Fruit fly (Drosophila melanogaster) whole organism, embryonic: ENCODE results near the gene E2f2.

ENCODE experiments used
- B-H2 ChIP-seq: fragments of 200-800 bp; sonication (Bioruptor generic); optimal IDR thresholded peaks from 2 replicates; lab custom pipeline; 2018; ENCODE audit warnings: missing biosample characterization, mild to moderate bottlenecking, missing genetic modification characterization
- BEAF-32 ChIP-seq: fragments of 200-800 bp; sonication (Bioruptor generic); optimal IDR thresholded peaks from 3 replicates; lab custom pipeline; 2017; ENCODE audit warnings: missing biosample characterization, missing genetic modification characterization, mild to moderate bottlenecking, moderate library complexity, missing genetic modification reagents
- CG10654 ChIP-seq: fragments of 200-800 bp; sonication (Bioruptor generic); optimal IDR thresholded peaks from 2 replicates; lab custom pipeline; 2016; ENCODE audit warnings: missing biosample characterization, missing genetic modification characterization
- CG12071 ChIP-seq: fragments of 200-800 bp; sonication (Bioruptor generic); optimal IDR thresholded peaks from 3 replicates; lab custom pipeline; 2018; ENCODE audit warnings: missing biosample characterization, mild to moderate bottlenecking, missing genetic modification characterization
- CG14441 ChIP-seq: fragments of 200-800 bp; sonication (Bioruptor generic); IDR thresholded peaks from 2 replicates; pipeline ENCODE4 v1.3.6; 2022; ENCODE audit warnings: missing biosample characterization, missing genetic modification characterization
- CG15269 ChIP-seq: fragments of 200-800 bp; sonication (Bioruptor generic); optimal IDR thresholded peaks from 2 replicates; lab custom pipeline; 2018; ENCODE audit warnings: missing biosample characterization, mild to moderate bottlenecking, missing genetic modification characterization, moderate library complexity
- CG15601 ChIP-seq: fragments of 200-800 bp; sonication (Bioruptor generic); optimal IDR thresholded peaks from 3 replicates; lab custom pipeline; 2019; ENCODE audit warnings: missing biosample characterization, mild to moderate bottlenecking, missing genetic modification characterization, moderate library complexity
- CG1603 ChIP-seq: fragments of 200-800 bp; sonication (Bioruptor generic); optimal IDR thresholded peaks from 2 replicates; lab custom pipeline; 2019; ENCODE audit warnings: missing biosample characterization, mild to moderate bottlenecking, missing genetic modification characterization, moderate library complexity
- CG16779 ChIP-seq: fragments of 200-800 bp; sonication (Bioruptor generic); IDR thresholded peaks from 2 replicates; pipeline ENCODE4 v1.3.6; 2022; ENCODE audit warnings: missing biosample characterization, missing genetic modification characterization
- CG17328 ChIP-seq: fragments of 200-800 bp; sonication (Bioruptor generic); IDR thresholded peaks from 2 replicates; pipeline ENCODE4 v1.3.6; 2022; ENCODE audit warnings: missing biosample characterization, missing genetic modification characterization
- CG31441 ChIP-seq: fragments of 200-800 bp; sonication (Bioruptor generic); IDR thresholded peaks from 2 replicates; pipeline ENCODE4 v1.3.6; 2022; ENCODE audit warnings: missing biosample characterization, missing genetic modification characterization
- CG34224 ChIP-seq: fragments of 200-800 bp; sonication (Bioruptor generic); IDR thresholded peaks from 3 replicates; pipeline ENCODE4 v1.3.6; 2022; ENCODE audit warnings: missing biosample characterization, missing genetic modification characterization; ENCODE audit not compliant: partially characterized antibody
- CG34376 ChIP-seq: fragments of 200-800 bp; sonication (Bioruptor generic); optimal IDR thresholded peaks from 2 replicates; lab custom pipeline; 2018; ENCODE audit warnings: missing biosample characterization, mild to moderate bottlenecking, missing genetic modification characterization
- CG3847 ChIP-seq: fragments of 200-800 bp; sonication (Bioruptor generic); IDR thresholded peaks from 2 replicates; pipeline ENCODE4 v1.3.6; 2022; ENCODE audit warnings: missing biosample characterization, missing genetic modification characterization
- CG4424 ChIP-seq: fragments of 200-800 bp; sonication (Bioruptor generic); optimal IDR thresholded peaks from 3 replicates; lab custom pipeline; 2016; ENCODE audit warnings: missing biosample characterization, missing genetic modification characterization
- CG4854 ChIP-seq: fragments of 200-800 bp; sonication (Bioruptor generic); optimal IDR thresholded peaks from 2 replicates; lab custom pipeline; 2016; ENCODE audit warnings: missing biosample characterization, missing genetic modification characterization, inconsistent platforms
- CG6272 ChIP-seq: fragments of 200-800 bp; sonication (Bioruptor generic); IDR thresholded peaks from 2 replicates; pipeline ENCODE4 v1.3.6; 2022; ENCODE audit warnings: missing biosample characterization, missing genetic modification characterization
- CG6791 ChIP-seq: fragments of 200-800 bp; sonication (Bioruptor generic); IDR thresholded peaks from 3 replicates; pipeline ENCODE4 v1.3.6; 2022; ENCODE audit warnings: missing biosample characterization, missing genetic modification characterization; ENCODE audit not compliant: partially characterized antibody
- CG7357 ChIP-seq: fragments of 200-800 bp; sonication (Bioruptor generic); IDR thresholded peaks from 3 replicates; pipeline ENCODE4 v1.3.6; 2022; ENCODE audit warnings: missing biosample characterization, missing genetic modification characterization
- CG8944 ChIP-seq: fragments of 200-800 bp; sonication (Bioruptor generic); optimal IDR thresholded peaks from 3 replicates; lab custom pipeline; 2016; ENCODE audit warnings: missing biosample characterization, missing genetic modification characterization
- Fer3 ChIP-seq: fragments of 200-800 bp; sonication (Bioruptor generic); optimal IDR thresholded peaks from 2 replicates; lab custom pipeline; 2018; ENCODE audit warnings: missing biosample characterization, mild to moderate bottlenecking, missing genetic modification characterization, moderate library complexity
- HLH3B ChIP-seq: fragments of 200-800 bp; sonication (Bioruptor generic); IDR thresholded peaks from 2 replicates; pipeline ENCODE4 v1.3.6; 2022; ENCODE audit warnings: missing biosample characterization, missing genetic modification characterization
- HLH4C ChIP-seq: fragments of 200-800 bp; sonication (Bioruptor generic); IDR thresholded peaks from 3 replicates; pipeline ENCODE4 v1.3.6; 2022; ENCODE audit warnings: missing biosample characterization, missing genetic modification characterization; ENCODE audit not compliant: partially characterized antibody
- Hmr ChIP-seq: fragments of 200-800 bp; sonication (Bioruptor generic); optimal IDR thresholded peaks from 3 replicates; lab custom pipeline; 2017; ENCODE audit warnings: mild to moderate bottlenecking, missing biosample characterization, missing genetic modification reagents, missing genetic modification characterization
- Hr3 ChIP-seq: fragments of 200-800 bp; sonication (Bioruptor generic); optimal IDR thresholded peaks from 3 replicates; lab custom pipeline; 2016; ENCODE audit warnings: missing biosample characterization, missing genetic modification characterization
- Max ChIP-seq: fragments of 200-800 bp; sonication (Bioruptor generic); optimal IDR thresholded peaks from 2 replicates; lab custom pipeline; 2016; ENCODE audit warnings: missing biosample characterization, mild to moderate bottlenecking, missing genetic modification characterization
- NC2α ChIP-seq: fragments of 200-800 bp; sonication (Bioruptor generic); optimal IDR thresholded peaks from 2 replicates; lab custom pipeline; 2016; ENCODE audit warnings: missing biosample characterization, missing genetic modification characterization
- Neu2 ChIP-seq: fragments of 200-800 bp; sonication (Bioruptor generic); optimal IDR thresholded peaks from 3 replicates; lab custom pipeline; 2016; ENCODE audit warnings: missing biosample characterization, missing genetic modification characterization, borderline replicate concordance
- Oli ChIP-seq: fragments of 200-800 bp; sonication (Bioruptor generic); optimal IDR thresholded peaks from 2 replicates; lab custom pipeline; 2018; ENCODE audit warnings: missing biosample characterization, mild to moderate bottlenecking, missing genetic modification characterization, moderate library complexity
- Side ChIP-seq: fragments of 200-800 bp; sonication (Bioruptor generic); optimal IDR thresholded peaks from 2 replicates; lab custom pipeline; 2016; ENCODE audit warnings: missing biosample characterization, missing genetic modification characterization
- Sox102F ChIP-seq: fragments of 200-800 bp; sonication (Bioruptor generic); optimal IDR thresholded peaks from 2 replicates; lab custom pipeline; 2018; ENCODE audit warnings: missing biosample characterization, mild to moderate bottlenecking, missing genetic modification characterization, moderate library complexity
- aop ChIP-seq: fragments of 200-800 bp; sonication (Bioruptor generic); IDR thresholded peaks from 2 replicates; pipeline ENCODE4 v1.3.6; 2022; ENCODE audit warnings: missing biosample characterization, missing genetic modification characterization
- ara ChIP-seq: fragments of 200-800 bp; sonication (Bioruptor generic); IDR thresholded peaks from 2 replicates; pipeline ENCODE4 v1.3.6; 2022; ENCODE audit warnings: missing biosample characterization, missing genetic modification characterization
- bigmax ChIP-seq: fragments of 200-800 bp; sonication (Bioruptor generic); optimal IDR thresholded peaks from 2 replicates; lab custom pipeline; 2018; ENCODE audit warnings: missing biosample characterization, mild to moderate bottlenecking, missing genetic modification characterization
- br ChIP-seq: fragments of >200 bp; optimal IDR thresholded peaks from 2 replicates; lab custom pipeline; 2017
- cas ChIP-seq: fragments of 200-800 bp; sonication (Bioruptor generic); IDR thresholded peaks from 2 replicates; pipeline ENCODE4 v1.3.6; 2022; ENCODE audit warnings: missing biosample characterization, missing genetic modification characterization
- dm ChIP-seq: fragments of 200-800 bp; sonication (Bioruptor generic); optimal IDR thresholded peaks from 3 replicates; lab custom pipeline; 2016; ENCODE audit warnings: missing biosample characterization, missing genetic modification characterization
- emc ChIP-seq: fragments of 200-800 bp; sonication (Bioruptor generic); optimal IDR thresholded peaks from 2 replicates; lab custom pipeline; 2016; ENCODE audit warnings: missing biosample characterization, missing genetic modification characterization
- fd102C ChIP-seq: fragments of 200-800 bp; sonication (Bioruptor generic); optimal IDR thresholded peaks from 2 replicates; lab custom pipeline; 2018; ENCODE audit warnings: missing biosample characterization, mild to moderate bottlenecking, missing genetic modification characterization, moderate library complexity
- gcm2 ChIP-seq: fragments of 200-800 bp; sonication (Bioruptor generic); optimal IDR thresholded peaks from 2 replicates; lab custom pipeline; 2016; ENCODE audit warnings: missing biosample characterization, missing genetic modification characterization
- grn ChIP-seq: fragments of 200-800 bp; sonication (Bioruptor generic); optimal IDR thresholded peaks from 3 replicates; lab custom pipeline; 2017; ENCODE audit warnings: missing biosample characterization, missing genetic modification characterization
- kni ChIP-seq: fragments of 200-800 bp; sonication (Bioruptor generic); optimal IDR thresholded peaks from 3 replicates; lab custom pipeline; 2017; ENCODE audit warnings: mild to moderate bottlenecking, missing biosample characterization, missing genetic modification reagents, missing genetic modification characterization
- lilli ChIP-seq: fragments of 200-800 bp; sonication (Bioruptor generic); optimal IDR thresholded peaks from 3 replicates; lab custom pipeline; 2016; ENCODE audit warnings: missing biosample characterization, missing genetic modification characterization
- odd ChIP-seq: fragments of 200-800 bp; sonication (Bioruptor generic); optimal IDR thresholded peaks from 2 replicates; lab custom pipeline; 2017; ENCODE audit warnings: missing biosample characterization, mild to moderate bottlenecking, missing genetic modification characterization
- pnt ChIP-seq: fragments of 200-800 bp; sonication (Bioruptor generic); optimal IDR thresholded peaks from 3 replicates; lab custom pipeline; 2016; ENCODE audit warnings: missing biosample characterization, missing genetic modification characterization
- pum ChIP-seq: fragments of 200-800 bp; sonication (Bioruptor generic); optimal IDR thresholded peaks from 2 replicates; lab custom pipeline; 2016; ENCODE audit warnings: missing biosample characterization, missing genetic modification characterization
- pzg ChIP-seq: fragments of 200-800 bp; sonication (Bioruptor generic); optimal IDR thresholded peaks from 3 replicates; lab custom pipeline; 2018; ENCODE audit warnings: missing biosample characterization, mild to moderate bottlenecking, missing genetic modification characterization, moderate library complexity
- sens ChIP-seq: fragments of 200-800 bp; sonication (Bioruptor generic); peaks from one replicate; lab custom pipeline; 2016; ENCODE audit warnings: missing biosample characterization, missing genetic modification characterization
- sna ChIP-seq: fragments of 200-800 bp; sonication (Bioruptor generic); IDR thresholded peaks from 2 replicates; pipeline ENCODE4 v1.3.6; 2022; ENCODE audit warnings: missing biosample characterization, missing genetic modification characterization; ENCODE audit not compliant: partially characterized antibody
- trem ChIP-seq: fragments of 200-800 bp; optimal IDR thresholded peaks from 3 replicates; lab custom pipeline; 2019; ENCODE audit warnings: missing biosample characterization, mild to moderate bottlenecking, missing genetic modification characterization, moderate library complexity
- wek ChIP-seq: fragments of 200-800 bp; sonication (Bioruptor generic); optimal IDR thresholded peaks from 3 replicates; lab custom pipeline; 2018; ENCODE audit warnings: missing biosample characterization, mild to moderate bottlenecking, missing genetic modification characterization, moderate library complexity

Gene E2f2

DNA sequence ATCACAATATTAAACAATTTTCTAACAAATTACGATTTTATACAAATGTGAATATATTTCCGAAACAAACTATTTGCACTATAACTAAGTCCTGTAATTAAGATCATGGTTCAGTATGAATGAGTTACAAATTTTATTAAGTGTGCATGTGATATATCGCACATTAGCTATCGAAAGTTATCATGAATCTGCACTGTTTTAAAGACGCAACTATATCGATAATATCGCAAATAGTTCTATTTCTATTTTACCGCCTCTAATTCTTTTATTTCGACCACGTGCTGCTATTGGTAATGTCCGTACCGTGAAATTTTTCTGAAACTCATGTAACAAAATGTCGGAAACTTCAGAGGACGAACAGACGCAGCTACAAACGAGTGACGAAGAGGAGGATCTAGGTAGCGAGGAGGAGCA is 13.6 kb downstream of the E2f2 start, which contains the start of gene pths (continued):
- TF ChIP-seq CG15269 (tag; lab: Kevin White, UChicago) = no peak
- no peak for TF ChIP-seq Side
- peak; percentile 4 for TF ChIP-seq NC2α (GFP tag; lab: Kevin White, UChicago)
- TF ChIP-seq CG34376 (GFP tag; lab: Kevin White, UChicago) = no peak
- TF ChIP-seq kni (GFP tag; lab: Kevin White, UChicago) = no peak
- TF ChIP-seq Hmr (GFP tag; lab: Kevin White, UChicago) = peak; percentile 65
- TF ChIP-seq Sox102F = no peak
- peak; percentile 45 for TF ChIP-seq grn (GFP tag; lab: Kevin White, UChicago)
- TF ChIP-seq ara (GFP tag; lab: Robert Waterston, UW) = no peak
- TF ChIP-seq Neu2 (GFP tag; lab: Kevin White, UChicago) = no peak
- TF ChIP-seq pzg (GFP tag; lab: Kevin White, UChicago) = peak; percentile 92
- TF ChIP-seq sna = peak; percentile 54
- no peak for TF ChIP-seq cas (GFP tag; lab: Robert Waterston, UW)
- TF ChIP-seq emc (GFP tag; lab: Kevin White, UChicago) = no peak
- TF ChIP-seq Fer3 (tag; lab: Kevin White, UChicago) = peak; percentile 44
- peak; percentile 59; the same call in 1 of the 2 replicates for TF ChIP-seq CG3847 (GFP tag; lab: Robert Waterston, UW)
- TF ChIP-seq HLH4C = peak; percentile 77
- TF ChIP-seq gcm2 (GFP tag; lab: Kevin White, UChicago) = no peak
- peak; percentile 100 for TF ChIP-seq CG7357 (GFP tag; lab: Robert Waterston, UW)
- TF ChIP-seq CG6272 (GFP tag; lab: Robert Waterston, UW) = peak; percentile 42; the same call in 1 of the 2 replicates
- TF ChIP-seq Oli (tag; lab: Kevin White, UChicago) = no peak
- TF ChIP-seq B-H2 = no peak
- no peak for TF ChIP-seq wek
- peak; percentile 59 for TF ChIP-seq CG8944 (GFP tag; lab: Kevin White, UChicago)
- TF ChIP-seq aop (GFP tag; lab: Robert Waterston, UW) = no peak
- no peak for TF ChIP-seq CG12071
- TF ChIP-seq lilli (GFP tag; lab: Kevin White, UChicago) = peak; percentile 44
- no peak for TF ChIP-seq CG15601 (tag; lab: Kevin White, UChicago)
- TF ChIP-seq pnt (GFP tag; lab: Kevin White, UChicago) = peak; percentile 56
- peak; percentile 97 for TF ChIP-seq dm (GFP tag; lab: Kevin White, UChicago)
- no peak for TF ChIP-seq br
- TF ChIP-seq fd102C (GFP tag; lab: Kevin White, UChicago) = no peak
- peak; percentile 91 for TF ChIP-seq BEAF-32 (GFP tag; lab: Kevin White, UChicago)
- no peak for TF ChIP-seq odd
- TF ChIP-seq CG34224 (GFP tag; lab: Robert Waterston, UW) = peak; percentile 75
- 0 out of 2 replicates have a peak, but pooled peaks have one; percentile 4 for TF ChIP-seq HLH3B
- TF ChIP-seq CG31441 = no peak
- peak; percentile 44; the same call in 1 of the 2 replicates for TF ChIP-seq CG14441 (GFP tag; lab: Robert Waterston, UW)
- no peak for TF ChIP-seq CG4854 (GFP tag; lab: Kevin White, UChicago)
- TF ChIP-seq sens (GFP tag; lab: Kevin White, UChicago) = peak; percentile 87
- peak; percentile 35 for TF ChIP-seq pum
- TF ChIP-seq Max (GFP tag; lab: Kevin White, UChicago) = peak; percentile 85
- no peak for TF ChIP-seq bigmax (GFP tag; lab: Kevin White, UChicago)
- 0 out of 2 replicates have a peak, but pooled peaks have one; percentile 28 for TF ChIP-seq CG17328 (GFP tag; lab: Robert Waterston, UW)
- peak; percentile 95 for TF ChIP-seq CG1603
- TF ChIP-seq Hr3 = peak; percentile 88
- TF ChIP-seq CG16779 (GFP tag; lab: Robert Waterston, UW) = no peak
- TF ChIP-seq CG10654 (GFP tag; lab: Kevin White, UChicago) = peak; percentile 37
- TF ChIP-seq CG6791 (GFP tag; lab: Robert Waterston, UW) = peak; percentile 89
- peak; percentile 61 for TF ChIP-seq trem (tag; lab: Kevin White, UChicago)
- TF ChIP-seq CG4424 (GFP tag; lab: Kevin White, UChicago) = peak; percentile 33
